Fruit fly (Drosophila melanogaster) whole organism, embryonic: ENCODE data around the gene CG6983.

Experiments used
- Atf6 ChIP-seq: fragments of 200-800 bp; sonication (Bioruptor generic); IDR thresholded peaks from 2 replicates; pipeline ENCODE4 v1.3.6; 2022; ENCODE audit warnings: missing biosample characterization, missing genetic modification characterization
- BtbVII ChIP-seq: fragments of 200-800 bp; sonication (Bioruptor generic); optimal IDR thresholded peaks from 3 replicates; lab custom pipeline; 2017; ENCODE audit warnings: missing biosample characterization, mild to moderate bottlenecking, missing genetic modification characterization
- CG10321 ChIP-seq: fragments of 200-800 bp; sonication (Bioruptor generic); IDR thresholded peaks from 2 replicates; pipeline ENCODE4 v1.3.6; 2022; ENCODE audit warnings: missing biosample characterization, missing genetic modification characterization
- CG10959 ChIP-seq: fragments of 200-800 bp; sonication (Bioruptor generic); IDR thresholded peaks from 2 replicates; pipeline ENCODE4 v1.3.6; 2022; ENCODE audit warnings: missing biosample characterization, missing genetic modification characterization
- CG11504 ChIP-seq: fragments of 200-800 bp; sonication (Bioruptor generic); optimal IDR thresholded peaks from 3 replicates; lab custom pipeline; 2019; ENCODE audit warnings: missing biosample characterization, mild to moderate bottlenecking, missing genetic modification characterization, moderate library complexity
- CG12391 ChIP-seq: fragments of 200-800 bp; sonication (Bioruptor generic); optimal IDR thresholded peaks from 3 replicates; lab custom pipeline; 2018; ENCODE audit warnings: missing biosample characterization, mild to moderate bottlenecking, missing genetic modification characterization, moderate library complexity
- CG13424 ChIP-seq: fragments of 200-800 bp; sonication (Bioruptor generic); optimal IDR thresholded peaks from 2 replicates; lab custom pipeline; 2019; ENCODE audit warnings: missing biosample characterization, mild to moderate bottlenecking, missing genetic modification characterization, moderate library complexity
- CG13775 ChIP-seq: fragments of 200-800 bp; sonication (Bioruptor generic); optimal IDR thresholded peaks from 3 replicates; lab custom pipeline; 2017; ENCODE audit warnings: missing biosample characterization, mild to moderate bottlenecking, missing genetic modification characterization
- CG1529 ChIP-seq: fragments of 200-800 bp; sonication (Bioruptor generic); optimal IDR thresholded peaks from 3 replicates; lab custom pipeline; 2018; ENCODE audit warnings: missing biosample characterization, missing genetic modification characterization
- CG1602 ChIP-seq: fragments of 200-800 bp; sonication (Bioruptor generic); optimal IDR thresholded peaks from 3 replicates; lab custom pipeline; 2016; ENCODE audit warnings: missing biosample characterization, missing genetic modification characterization
- CG17328 ChIP-seq: fragments of 200-800 bp; sonication (Bioruptor generic); IDR thresholded peaks from 2 replicates; pipeline ENCODE4 v1.3.6; 2022; ENCODE audit warnings: missing biosample characterization, missing genetic modification characterization
- CG17361 ChIP-seq: fragments of 200-800 bp; sonication (Bioruptor generic); IDR thresholded peaks from 3 replicates; pipeline ENCODE4 v1.3.6; 2022; ENCODE audit warnings: missing biosample characterization, missing genetic modification characterization
- CG1832 ChIP-seq: fragments of 200-800 bp; sonication (Bioruptor generic); optimal IDR thresholded peaks from 2 replicates; lab custom pipeline; 2017; ENCODE audit warnings: missing biosample characterization, mild to moderate bottlenecking, missing genetic modification characterization, inconsistent platforms
- CG18619 ChIP-seq: fragments of 200-800 bp; sonication (Bioruptor generic); optimal IDR thresholded peaks from 3 replicates; lab custom pipeline; 2017; ENCODE audit warnings: missing biosample characterization, mild to moderate bottlenecking, missing genetic modification characterization
- CG18764 ChIP-seq: fragments of 200-800 bp; sonication (Bioruptor generic); optimal IDR thresholded peaks from 3 replicates; lab custom pipeline; 2016; ENCODE audit warnings: missing biosample characterization, missing genetic modification characterization
- CG33213 ChIP-seq: fragments of 200-800 bp; sonication (Bioruptor generic); optimal IDR thresholded peaks from 3 replicates; lab custom pipeline; 2016; ENCODE audit warnings: missing biosample characterization, missing genetic modification characterization
- CG4707 ChIP-seq: fragments of 200-800 bp; sonication (Bioruptor generic); optimal IDR thresholded peaks from 2 replicates; lab custom pipeline; 2018; ENCODE audit warnings: missing biosample characterization, mild to moderate bottlenecking, missing genetic modification characterization, moderate library complexity
- CG6689 ChIP-seq: fragments of 200-800 bp; sonication (Bioruptor generic); IDR thresholded peaks from 2 replicates; pipeline ENCODE4 v1.3.6; 2022; ENCODE audit warnings: missing biosample characterization, missing genetic modification characterization
- CG6813 ChIP-seq: fragments of 200-800 bp; sonication (Bioruptor generic); optimal IDR thresholded peaks from 2 replicates; lab custom pipeline; 2017; ENCODE audit warnings: missing biosample characterization, missing genetic modification characterization, mild to moderate bottlenecking, moderate library complexity, missing genetic modification reagents
- CG7556 ChIP-seq: fragments of 200-800 bp; sonication (Bioruptor generic); optimal IDR thresholded peaks from 2 replicates; lab custom pipeline; 2017; ENCODE audit warnings: missing biosample characterization, mild to moderate bottlenecking, missing genetic modification characterization
- CG8290 ChIP-seq, 3 experiments: fragments of 200-800 bp; sonication (Bioruptor generic); optimal IDR thresholded peaks; 2 replicates each; lab custom pipeline; 2016 to 2019; ENCODE audit warnings: missing biosample characterization in 3 of 3, missing genetic modification characterization in 3 of 3, mild to moderate bottlenecking in 2 of 3, moderate library complexity in 1 of 3
- CHES-1-like ChIP-seq: fragments of 200-800 bp; sonication (Bioruptor generic); optimal IDR thresholded peaks from 2 replicates; lab custom pipeline; 2016; ENCODE audit warnings: missing biosample characterization, missing genetic modification characterization
- Doc3 ChIP-seq: fragments of 200-800 bp; sonication (Bioruptor generic); IDR thresholded peaks from 3 replicates; pipeline ENCODE4 v1.3.6; 2022; ENCODE audit warnings: missing biosample characterization, missing genetic modification characterization; ENCODE audit not compliant: partially characterized antibody
- Gug ChIP-seq: fragments of 200-800 bp; sonication (Bioruptor generic); IDR thresholded peaks from 4 replicates; pipeline ENCODE4 v1.3.6; 2022; ENCODE audit warnings: missing biosample characterization, missing genetic modification characterization
- NC2α ChIP-seq: fragments of 200-800 bp; sonication (Bioruptor generic); optimal IDR thresholded peaks from 2 replicates; lab custom pipeline; 2016; ENCODE audit warnings: missing biosample characterization, missing genetic modification characterization
- NK7.1 ChIP-seq: fragments of 200-800 bp; sonication (Bioruptor generic); optimal IDR thresholded peaks from 3 replicates; lab custom pipeline; 2016; ENCODE audit warnings: missing biosample characterization, missing genetic modification characterization
- Six4 ChIP-seq: fragments of 200-800 bp; sonication (Bioruptor generic); optimal IDR thresholded peaks from 2 replicates; lab custom pipeline; 2016; ENCODE audit warnings: missing biosample characterization, missing genetic modification characterization
- Usf ChIP-seq: fragments of 200-800 bp; sonication (Bioruptor generic); optimal IDR thresholded peaks from 2 replicates; lab custom pipeline; 2017; ENCODE audit warnings: missing genotype, missing biosample characterization, missing genetic modification characterization
- Xbp1 ChIP-seq: fragments of 200-800 bp; sonication (Bioruptor generic); optimal IDR thresholded peaks from 3 replicates; lab custom pipeline; 2016; ENCODE audit warnings: missing biosample characterization, mild to moderate bottlenecking, missing genetic modification characterization
- YL-1 ChIP-seq: fragments of 200-800 bp; sonication (Bioruptor generic); optimal IDR thresholded peaks from 3 replicates; lab custom pipeline; 2017; ENCODE audit warnings: missing biosample characterization, mild to moderate bottlenecking, missing genetic modification characterization
- ash1 ChIP-seq: fragments of 200-800 bp; sonication (Bioruptor generic); optimal IDR thresholded peaks from 2 replicates; lab custom pipeline; 2018; ENCODE audit warnings: missing biosample characterization, mild to moderate bottlenecking, missing genetic modification characterization
- caup ChIP-seq: fragments of 200-800 bp; sonication (Bioruptor generic); optimal IDR thresholded peaks from 3 replicates; lab custom pipeline; 2017; ENCODE audit warnings: missing biosample characterization, mild to moderate bottlenecking, missing genetic modification characterization, moderate library complexity; ENCODE audit not compliant: severe bottlenecking
- chif ChIP-seq, 2 experiments: fragments of 200-800 bp; sonication (Bioruptor generic); optimal IDR thresholded peaks; 3 replicates each; lab custom pipeline; 2016; ENCODE audit warnings: missing biosample characterization in 2 of 2, missing genetic modification characterization in 2 of 2
- chinmo ChIP-seq: fragments of 200-800 bp; sonication (Bioruptor generic); IDR thresholded peaks from 4 replicates; pipeline ENCODE4 v1.3.6; 2022; ENCODE audit warnings: missing biosample characterization, missing genetic modification characterization; ENCODE audit not compliant: partially characterized antibody
- croc ChIP-seq: fragments of 200-800 bp; sonication (Bioruptor generic); conservative IDR thresholded peaks from 3 replicates; pipeline ENCODE4 v1.3.6; 2022; ENCODE audit warnings: missing biosample characterization, missing genetic modification characterization
- dmrt11E ChIP-seq: fragments of 200-800 bp; sonication (Bioruptor generic); optimal IDR thresholded peaks from 3 replicates; lab custom pipeline; 2018; ENCODE audit warnings: missing biosample characterization, mild to moderate bottlenecking, missing genetic modification characterization, moderate library complexity
- ewg ChIP-seq: fragments of 200-800 bp; sonication (Bioruptor generic); optimal IDR thresholded peaks from 3 replicates; lab custom pipeline; 2017; ENCODE audit warnings: mild to moderate bottlenecking, missing biosample characterization, missing genetic modification reagents, missing genetic modification characterization
- jumu ChIP-seq: fragments of 200-800 bp; sonication (Bioruptor generic); optimal IDR thresholded peaks from 3 replicates; lab custom pipeline; 2016; ENCODE audit warnings: missing biosample characterization, missing genetic modification characterization
- kah ChIP-seq: fragments of 200-800 bp; sonication (Bioruptor generic); optimal IDR thresholded peaks from 2 replicates; lab custom pipeline; 2018; ENCODE audit warnings: missing biosample characterization, mild to moderate bottlenecking, missing genetic modification characterization
- ken ChIP-seq: fragments of 200-800 bp; sonication (Bioruptor generic); IDR thresholded peaks from 3 replicates; pipeline ENCODE4 v1.3.6; 2022; ENCODE audit warnings: missing biosample characterization, missing genetic modification characterization
- org-1 ChIP-seq: fragments of 200-800 bp; sonication (Bioruptor generic); optimal IDR thresholded peaks from 2 replicates; lab custom pipeline; 2017; ENCODE audit warnings: missing biosample characterization, missing genetic modification characterization
- phol ChIP-seq: fragments of 200-800 bp; sonication (Bioruptor generic); optimal IDR thresholded peaks from 3 replicates; lab custom pipeline; 2018; ENCODE audit warnings: missing biosample characterization, mild to moderate bottlenecking, missing genetic modification characterization, moderate library complexity
- pros ChIP-seq: fragments of 200-800 bp; sonication (Bioruptor generic); optimal IDR thresholded peaks from 3 replicates; lab custom pipeline; 2019; ENCODE audit warnings: missing biosample characterization, mild to moderate bottlenecking, missing genetic modification characterization, moderate library complexity
- row ChIP-seq: fragments of 200-800 bp; sonication (Bioruptor generic); IDR thresholded peaks from 3 replicates; pipeline ENCODE4 v1.3.6; 2022; ENCODE audit warnings: missing biosample characterization, missing genetic modification characterization
- schlank ChIP-seq: fragments of 200-800 bp; sonication (Bioruptor generic); optimal IDR thresholded peaks from 2 replicates; lab custom pipeline; 2018; ENCODE audit warnings: missing biosample characterization, mild to moderate bottlenecking, missing genetic modification characterization
- tap ChIP-seq: fragments of 200-800 bp; optimal IDR thresholded peaks from 3 replicates; lab custom pipeline; 2019; ENCODE audit warnings: missing biosample characterization, mild to moderate bottlenecking, missing genetic modification characterization, moderate library complexity
- tup ChIP-seq: fragments of 200-800 bp; sonication (Bioruptor generic); optimal IDR thresholded peaks from 2 replicates; lab custom pipeline; 2016; ENCODE audit warnings: missing biosample characterization, mild to moderate bottlenecking, missing genetic modification characterization, moderate library complexity
- zf30C ChIP-seq: fragments of 200-800 bp; sonication (Bioruptor generic); optimal IDR thresholded peaks from 3 replicates; lab custom pipeline; 2018; ENCODE audit warnings: missing biosample characterization, mild to moderate bottlenecking, missing genetic modification characterization

The CG6983 gene

DNA sequence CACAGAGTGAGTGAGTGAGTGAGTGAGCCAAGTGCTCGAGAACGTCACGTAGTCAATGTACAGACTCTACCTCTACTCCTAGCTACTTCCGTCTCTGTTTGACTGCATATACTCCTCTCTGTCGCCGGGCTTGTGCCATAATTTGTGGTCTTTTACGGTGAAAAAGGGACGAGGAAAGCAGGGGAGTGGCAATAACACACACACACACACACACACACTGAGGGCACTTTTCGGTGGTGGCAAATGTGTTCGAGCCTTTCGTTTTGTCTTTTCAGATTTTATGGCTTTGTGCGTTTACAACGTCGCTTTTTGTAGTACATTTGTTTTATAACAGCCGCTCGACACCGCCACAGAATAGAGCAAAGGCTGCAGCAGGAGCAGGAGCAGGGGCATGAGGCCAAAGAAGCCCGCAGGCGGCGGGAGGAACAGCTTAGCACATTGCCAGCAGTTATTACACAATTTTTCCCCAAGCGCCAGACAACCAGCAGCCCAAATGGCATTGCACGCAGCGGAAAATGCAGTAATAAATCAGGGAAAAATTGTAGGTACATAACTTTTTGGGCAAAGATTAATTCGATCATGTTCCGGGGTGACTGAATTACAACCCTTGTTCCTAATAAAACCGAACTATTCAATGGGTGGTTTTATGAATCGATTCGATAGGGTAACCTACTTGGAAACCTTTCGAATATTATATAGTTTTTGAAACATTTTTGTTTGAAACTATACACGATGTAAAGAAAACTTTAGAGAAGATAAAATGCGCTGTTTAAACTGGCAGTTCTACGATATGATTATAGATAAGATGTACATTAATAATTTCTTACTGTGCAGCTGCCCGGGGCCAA, 9.8 kb upstream of the CG6983 start (continued):
- TF ChIP-seq CG18764 (GFP tag; lab: Kevin White, UChicago) (no peak), CG10959 (no peak), jumu (GFP tag; lab: Kevin White, UChicago) (no peak), NK7.1 (GFP tag; lab: Kevin White, UChicago) (no peak), NC2α (GFP tag; lab: Kevin White, UChicago) (no peak), CG11504 (tag; lab: Kevin White, UChicago) (peak; percentile 61), CG6813 (GFP tag; lab: Kevin White, UChicago) (no peak), Usf (GFP tag; lab: Kevin White, UChicago) (no peak), CG12391 (peak; percentile 30), Six4 (GFP tag; lab: Kevin White, UChicago) (peak; percentile 16), caup (GFP tag; lab: Kevin White, UChicago) (peak; percentile 9), tap (tag; lab: Kevin White, UChicago) (no peak), YL-1 (GFP tag; lab: Kevin White, UChicago) (no peak), CG4707 (peak; percentile 9), BtbVII (GFP tag; lab: Kevin White, UChicago) (peak; percentile 2), CG17328 (GFP tag; lab: Robert Waterston, UW) (no peak), tup (GFP tag; lab: Kevin White, UChicago) (no peak), pros (peak; percentile 79), chif (GFP tag; optimal IDR thresholded peaks at IDR 0.05; lab: Kevin White, UChicago) (no peak), kah (no peak), chinmo (GFP tag; lab: Robert Waterston, UW) (no peak), CG1602 (GFP tag; lab: Kevin White, UChicago) (no peak), dmrt11E (peak; percentile 0), Xbp1 (GFP tag; lab: Kevin White, UChicago) (peak; percentile 2), org-1 (GFP tag; lab: Kevin White, UChicago) (no peak), Atf6 (GFP tag; lab: Robert Waterston, UW) (no peak), CHES-1-like (no peak), CG7556 (GFP tag; lab: Kevin White, UChicago) (peak; percentile 50), CG18619 (GFP tag; lab: Kevin White, UChicago) (no peak), row (GFP tag; lab: Robert Waterston, UW) (no peak), CG33213 (no peak), phol (tag; lab: Kevin White, UChicago) (peak; percentile 48), CG13775 (peak; percentile 23), CG6689 (GFP tag; lab: Robert Waterston, UW) (0 out of 2 replicates have a peak, but pooled peaks have one; percentile 29), Gug (GFP tag; lab: Robert Waterston, UW) (no peak), ash1 (GFP tag; lab: Kevin White, UChicago) (no peak), ewg (GFP tag; lab: Kevin White, UChicago) (no peak), CG17361 (GFP tag; lab: Robert Waterston, UW) (0 out of 3 replicates have a peak, but pooled peaks have one; percentile 22), zf30C (GFP tag; lab: Kevin White, UChicago) (no peak), CG1832 (GFP tag; lab: Kevin White, UChicago) (peak; percentile 62), CG13424 (tag; lab: Kevin White, UChicago) (peak; percentile 1), CG1529 (GFP tag; lab: Kevin White, UChicago) (no peak), ken (no peak), CG10321 (GFP tag; lab: Robert Waterston, UW) (no peak), croc (GFP tag; lab: Robert Waterston, UW) (no peak), CG8290 (GFP tag; optimal IDR thresholded peaks at IDR 0.05; lab: Kevin White, UChicago) (no peak), CG8290 (tag; optimal IDR thresholded peaks at IDR 0.05; lab: Kevin White, UChicago) (no peak), schlank (no peak), Doc3 (GFP tag; lab: Robert Waterston, UW) (no peak)
